Worm (Caenorhabditis elegans) whole organism, late embryonic: ENCODE results near the gene nprl-3.

ENCODE experiments used
- C08G9.2 ChIP-seq: sonication (generic microtip); optimal IDR thresholded peaks from 2 replicates; lab custom pipeline; 2016; ENCODE audit warnings: mild to moderate bottlenecking, missing genetic modification characterization, moderate library complexity, missing compliant biosample characterization
- C38D4.7 ChIP-seq: fragments of 200-800 bp; sonication (Bioruptor generic); optimal IDR thresholded peaks from 2 replicates; lab custom pipeline; 2018; ENCODE audit warnings: mild to moderate bottlenecking, missing genetic modification characterization, moderate library complexity, missing compliant biosample characterization
- F13H6.1 ChIP-seq: sonication (generic microtip); optimal IDR thresholded peaks from 2 replicates; lab custom pipeline; 2016; ENCODE audit warnings: missing genetic modification characterization, missing compliant biosample characterization
- T23F11.4 ChIP-seq: fragments of 200-800 bp; sonication (Bioruptor generic); optimal IDR thresholded peaks from 2 replicates; lab custom pipeline; 2018; ENCODE audit warnings: mild to moderate bottlenecking, missing genetic modification characterization, missing compliant biosample characterization
- ama-1 ChIP-seq: fragments of 150-350 bp; optimal IDR thresholded peaks from 2 replicates; lab custom pipeline; 2014
- ceh-14 ChIP-seq: sonication (generic microtip); optimal IDR thresholded peaks from 2 replicates; lab custom pipeline; 2016; ENCODE audit warnings: missing genotype, missing genetic modification characterization, missing compliant biosample characterization
- ceh-22 ChIP-seq: sonication (generic microtip); optimal IDR thresholded peaks from 2 replicates; lab custom pipeline; 2017; ENCODE audit warnings: missing biosample characterization, missing genetic modification characterization
- ceh-31 ChIP-seq: sonication (generic microtip); optimal IDR thresholded peaks from 2 replicates; lab custom pipeline; 2016; ENCODE audit warnings: missing genetic modification characterization, missing compliant biosample characterization
- ceh-9 ChIP-seq: sonication (generic microtip); optimal IDR thresholded peaks from 2 replicates; lab custom pipeline; 2016; ENCODE audit warnings: mild to moderate bottlenecking, missing genetic modification characterization, inconsistent platforms, missing compliant biosample characterization
- che-1 ChIP-seq: sonication (generic microtip); optimal IDR thresholded peaks from 2 replicates; lab custom pipeline; 2016; ENCODE audit warnings: mild to moderate bottlenecking, missing genetic modification characterization, missing compliant biosample characterization
- dve-1 ChIP-seq: sonication (generic microtip); optimal IDR thresholded peaks from 2 replicates; lab custom pipeline; 2017; ENCODE audit warnings: antibody characterized with exemption, mild to moderate bottlenecking, missing genetic modification characterization, missing compliant biosample characterization
- ets-4 ChIP-seq: sonication (generic microtip); optimal IDR thresholded peaks from 2 replicates; lab custom pipeline; 2016; ENCODE audit warnings: missing genetic modification characterization, missing compliant biosample characterization
- eyg-1 ChIP-seq: sonication (generic microtip); optimal IDR thresholded peaks from 2 replicates; lab custom pipeline; 2016; ENCODE audit warnings: missing genotype, missing genetic modification characterization, missing compliant biosample characterization
- fax-1 ChIP-seq: sonication (generic microtip); optimal IDR thresholded peaks from 2 replicates; lab custom pipeline; 2016; ENCODE audit warnings: missing genotype, missing genetic modification characterization, missing compliant biosample characterization
- fkh-10 ChIP-seq: fragments of 150-350 bp; optimal IDR thresholded peaks from 2 replicates; lab custom pipeline; 2014; ENCODE audit warnings: missing biosample characterization, missing genetic modification reagents, missing genetic modification characterization
- gmeb-2 ChIP-seq: sonication (generic microtip); optimal IDR thresholded peaks from 2 replicates; lab custom pipeline; 2016; ENCODE audit warnings: missing genetic modification characterization, inconsistent platforms, missing compliant biosample characterization
- hlh-13 ChIP-seq: fragments of 200-800 bp; sonication (Bioruptor generic); optimal IDR thresholded peaks from 2 replicates; lab custom pipeline; 2018; ENCODE audit warnings: mild to moderate bottlenecking, missing genetic modification characterization, missing compliant biosample characterization
- hlh-30 ChIP-seq: sonication (generic microtip); optimal IDR thresholded peaks from 2 replicates; lab custom pipeline; 2017; ENCODE audit warnings: antibody characterized with exemption, missing genetic modification characterization, missing compliant biosample characterization; ENCODE audit not compliant: insufficient read depth
- hlh-6 ChIP-seq: sonication (generic microtip); optimal IDR thresholded peaks from 2 replicates; lab custom pipeline; 2016; ENCODE audit warnings: missing genotype, missing genetic modification characterization, missing compliant biosample characterization
- hlh-8 ChIP-seq: sonication (generic microtip); optimal IDR thresholded peaks from 2 replicates; lab custom pipeline; 2016; ENCODE audit warnings: missing genotype, missing genetic modification characterization, missing compliant biosample characterization
- lim-6 ChIP-seq: sonication (generic microtip); optimal IDR thresholded peaks from 2 replicates; lab custom pipeline; 2016; ENCODE audit warnings: missing genetic modification characterization, missing compliant biosample characterization
- madf-2 ChIP-seq: sonication (generic microtip); optimal IDR thresholded peaks from 2 replicates; lab custom pipeline; 2017; ENCODE audit warnings: missing genetic modification characterization, missing compliant biosample characterization
- nfya-1 ChIP-seq: sonication (generic microtip); optimal IDR thresholded peaks from 2 replicates; lab custom pipeline; 2017; ENCODE audit warnings: missing genetic modification characterization, mild to moderate bottlenecking, missing compliant biosample characterization, antibody characterized with exemption, moderate library complexity
- nhr-11 ChIP-seq: fragments of 150-350 bp; optimal IDR thresholded peaks from 2 replicates; lab custom pipeline; 2014; ENCODE audit warnings: missing biosample characterization, missing genetic modification characterization
- npax-4 ChIP-seq: sonication (generic microtip); optimal IDR thresholded peaks from 2 replicates; lab custom pipeline; 2016; ENCODE audit warnings: missing genetic modification characterization, missing compliant biosample characterization
- pag-3 ChIP-seq: sonication (generic microtip); optimal IDR thresholded peaks from 2 replicates; lab custom pipeline; 2016; ENCODE audit warnings: missing compliant biosample characterization, missing genetic modification characterization, borderline replicate concordance
- pat-9 ChIP-seq: fragments of 200-800 bp; sonication (Bioruptor generic); optimal IDR thresholded peaks from 2 replicates; lab custom pipeline; 2018; ENCODE audit warnings: mild to moderate bottlenecking, missing genetic modification characterization, moderate library complexity, missing compliant biosample characterization
- pax-1 ChIP-seq: fragments of 150-350 bp; optimal IDR thresholded peaks from 2 replicates; lab custom pipeline; 2014; ENCODE audit warnings: missing biosample characterization, missing genetic modification characterization
- pha-4 ChIP-seq: fragments of 150-350 bp; optimal IDR thresholded peaks from 2 replicates; lab custom pipeline; 2018; ENCODE audit warnings: missing biosample characterization, missing genetic modification reagents, missing genetic modification characterization
- pros-1 ChIP-seq: fragments of 150-350 bp; optimal IDR thresholded peaks from 2 replicates; lab custom pipeline; 2014; ENCODE audit warnings: missing biosample characterization, missing genetic modification reagents, missing genetic modification characterization
- ref-2 ChIP-seq: sonication (generic microtip); optimal IDR thresholded peaks from 2 replicates; lab custom pipeline; 2016; ENCODE audit warnings: missing genetic modification characterization, missing compliant biosample characterization
- rnt-1 ChIP-seq: sonication (generic microtip); optimal IDR thresholded peaks from 2 replicates; lab custom pipeline; 2016; ENCODE audit warnings: missing genetic modification characterization, missing compliant biosample characterization
- sdc-2 ChIP-seq: sonication (generic microtip); optimal IDR thresholded peaks from 2 replicates; lab custom pipeline; 2016; ENCODE audit warnings: missing genotype, missing genetic modification characterization, missing compliant biosample characterization
- sox-2 ChIP-seq: fragments of 200-800 bp; sonication (Bioruptor generic); IDR thresholded peaks from 2 replicates; pipeline ENCODE4 v1.3.6; 2022; ENCODE audit warnings: missing genetic modification reagents, missing genetic modification characterization, missing compliant biosample characterization
- sox-4 ChIP-seq: sonication (generic microtip); optimal IDR thresholded peaks from 2 replicates; lab custom pipeline; 2017; ENCODE audit warnings: mild to moderate bottlenecking, missing genetic modification characterization, inconsistent platforms, missing compliant biosample characterization
- syd-9 ChIP-seq: sonication (generic microtip); optimal IDR thresholded peaks from 2 replicates; lab custom pipeline; 2016; ENCODE audit warnings: mild to moderate bottlenecking, missing genetic modification characterization, moderate library complexity, missing compliant biosample characterization
- tbx-7 ChIP-seq: sonication (generic microtip); optimal IDR thresholded peaks from 2 replicates; lab custom pipeline; 2016; ENCODE audit warnings: missing genotype, missing genetic modification characterization, missing compliant biosample characterization
- ttx-3 ChIP-seq: sonication (generic microtip); optimal IDR thresholded peaks from 2 replicates; lab custom pipeline; 2016; ENCODE audit warnings: missing genetic modification reagents, missing genetic modification characterization, missing compliant biosample characterization
- unc-42 ChIP-seq: sonication (generic microtip); optimal IDR thresholded peaks from 2 replicates; lab custom pipeline; 2016; ENCODE audit warnings: missing genotype, missing genetic modification characterization, missing compliant biosample characterization
- unc-86 ChIP-seq: sonication (generic microtip); optimal IDR thresholded peaks from 2 replicates; lab custom pipeline; 2016; ENCODE audit warnings: missing genetic modification characterization, missing compliant biosample characterization
- zip-5 ChIP-seq: sonication (generic microtip); optimal IDR thresholded peaks from 2 replicates; lab custom pipeline; 2016; ENCODE audit warnings: missing genetic modification characterization, missing compliant biosample characterization

nprl-3 gene

ce11 chrIV:8294650-8295049 is 2.6 kb upstream of the nprl-3 start, which contains the start of gene tbce-1:
Gene tbce-1 (plus strand): TSS chrIV:8294690.
- TF ChIP-seq zip-5 = no peak
- no peak for TF ChIP-seq fkh-10 (GFP tag; lab: Kevin White, UChicago)

ce11 chrIV:8299636-8300035 is 2.3 kb downstream of the nprl-3 start, which contains the start of gene F35H10.6:
Gene F35H10.6 (plus strand): TSS chrIV:8299936.
- TF ChIP-seq pat-9 (tag; lab: Kevin White, UChicago) (no peak), npax-4 (tag; lab: Kevin White, UChicago) (no peak), C38D4.7 (GFP tag; lab: Kevin White, UChicago) (no peak), che-1 (tag; lab: Kevin White, UChicago) (no peak), pax-1 (no peak), pha-4 (tag; lab: Kevin White, UChicago) (no peak), ttx-3 (tag; lab: Kevin White, UChicago) (no peak), ets-4 (tag; lab: Kevin White, UChicago) (no peak), rnt-1 (tag; lab: Kevin White, UChicago) (no peak), ceh-22 (no peak), F13H6.1 (tag; lab: Kevin White, UChicago) (no peak)

ce11 chrIV:8300468-8300867 is 3.2 kb downstream of the nprl-3 start, which contains the start of gene F35H10.5:
Gene F35H10.5 (plus strand): TSS chrIV:8300768.
- no peak for TF ChIP-seq ceh-31 (tag; lab: Kevin White, UChicago)

ce11 chrIV:8301925-8302324 is 4.6 kb downstream of the nprl-3 start:
- no peak for TF ChIP-seq T23F11.4 (GFP tag; lab: Kevin White, UChicago)
- TF ChIP-seq zip-5 = no peak
- TF ChIP-seq lim-6 (tag; lab: Kevin White, UChicago) = no peak
- no peak for TF ChIP-seq fax-1 (tag; lab: Kevin White, UChicago)
- no peak for TF ChIP-seq ceh-31 (tag; lab: Kevin White, UChicago)
- TF ChIP-seq sox-4 (tag; lab: Kevin White, UChicago) = no peak
- no peak for TF ChIP-seq pax-1
- no peak for TF ChIP-seq nfya-1 (tag; lab: Kevin White, UChicago)
- no peak for TF ChIP-seq pros-1 (tag; lab: Kevin White, UChicago)
- no peak for TF ChIP-seq sdc-2
- no peak for TF ChIP-seq nhr-11 (tag; lab: Kevin White, UChicago)
- no peak for TF ChIP-seq hlh-6 (tag; lab: Kevin White, UChicago)
- no peak for TF ChIP-seq pag-3 (tag; lab: Kevin White, UChicago)
- TF ChIP-seq npax-4 (tag; lab: Kevin White, UChicago) = no peak
- TF ChIP-seq syd-9 (tag; lab: Kevin White, UChicago) = no peak
- no peak for TF ChIP-seq ets-4 (tag; lab: Kevin White, UChicago)

DNA sequence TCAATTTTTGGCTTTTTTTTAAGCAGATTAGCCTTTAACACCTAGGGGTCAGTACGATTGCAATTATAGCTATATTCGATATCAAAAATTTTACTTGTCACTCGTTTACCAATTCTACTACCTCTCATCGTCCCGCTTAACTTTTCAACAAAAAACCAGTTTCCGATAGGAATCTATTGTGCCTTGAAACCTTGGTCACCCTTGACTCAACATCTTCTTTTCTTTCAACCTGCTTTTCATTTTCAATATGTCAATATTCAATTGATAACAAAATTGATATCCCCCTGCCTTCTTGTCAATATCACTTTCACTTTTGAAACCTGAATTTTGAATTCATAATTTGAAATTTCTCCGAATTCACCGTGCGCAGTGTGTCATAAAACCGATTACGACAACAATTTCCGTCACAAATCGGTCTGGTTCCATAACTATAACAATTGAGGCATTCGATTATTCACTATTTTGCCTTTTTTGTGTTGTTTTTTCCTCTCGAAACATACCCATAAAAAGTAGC is 5.4 kb downstream of the nprl-3 start:
- TF ChIP-seq sox-4 (tag; lab: Kevin White, UChicago) (no peak), ama-1 (lab: Kevin White, UChicago) (no peak), madf-2 (no peak), ceh-14 (no peak), gmeb-2 (tag; lab: Kevin White, UChicago) (no peak), unc-42 (tag; lab: Kevin White, UChicago) (no peak), ttx-3 (tag; lab: Kevin White, UChicago) (no peak), hlh-30 (tag; lab: Kevin White, UChicago) (no peak), nhr-11 (tag; lab: Kevin White, UChicago) (no peak), syd-9 (tag; lab: Kevin White, UChicago) (no peak), unc-86 (tag; lab: Kevin White, UChicago) (no peak)

ce11 chrIV:8303668-8304067 is 6.4 kb downstream of the nprl-3 start, which contains the start of gene vha-5:
Gene vha-5 (plus strand): TSS chrIV:8303968.
- TF ChIP-seq hlh-8 = no peak
- no peak for TF ChIP-seq pha-4 (tag; lab: Kevin White, UChicago)
- TF ChIP-seq C38D4.7 (GFP tag; lab: Kevin White, UChicago) = no peak
- TF ChIP-seq C08G9.2 (tag; lab: Kevin White, UChicago) = no peak
- TF ChIP-seq fkh-10 (GFP tag; lab: Kevin White, UChicago) = no peak
- TF ChIP-seq zip-5 = no peak
- no peak for TF ChIP-seq ttx-3 (tag; lab: Kevin White, UChicago)
- TF ChIP-seq sox-2 = no peak
- no peak for TF ChIP-seq eyg-1 (tag; lab: Kevin White, UChicago)
- TF ChIP-seq ceh-14 = no peak
- no peak for TF ChIP-seq F13H6.1 (tag; lab: Kevin White, UChicago)
- TF ChIP-seq dve-1 (tag; lab: Kevin White, UChicago) = no peak
- no peak for TF ChIP-seq ref-2 (tag; lab: Kevin White, UChicago)
- no peak for TF ChIP-seq hlh-13 (GFP tag; lab: Kevin White, UChicago)
- no peak for TF ChIP-seq nfya-1 (tag; lab: Kevin White, UChicago)
- no peak for TF ChIP-seq unc-86 (tag; lab: Kevin White, UChicago)
- no peak for TF ChIP-seq npax-4 (tag; lab: Kevin White, UChicago)
- no peak for TF ChIP-seq ceh-9
- no peak for TF ChIP-seq tbx-7 (tag; lab: Kevin White, UChicago)
